Fruit fly (Drosophila melanogaster) ovary, adult (tissue): ENCODE data around the gene Orct2.

ENCODE experiments used
- CG17801 ChIP-seq: fragments of 200-800 bp; optimal IDR thresholded peaks from 2 replicates; lab custom pipeline; 2019; ENCODE audit warnings: missing biosample characterization, mild to moderate bottlenecking, missing genetic modification characterization, moderate library complexity; ENCODE audit not compliant: partially characterized antibody

Orct2 gene

dm6 chr3R:24260411-24260810 is 12.4 kb upstream of the Orct2 start:
- no peak for TF ChIP-seq CG17801 (GFP tag; lab: Kevin White, UChicago)

dm6 chr3R:24261380-24262021 is 11.3 kb upstream of the Orct2 start:
- no peak for TF ChIP-seq CG17801 (GFP tag; lab: Kevin White, UChicago)

DNA sequence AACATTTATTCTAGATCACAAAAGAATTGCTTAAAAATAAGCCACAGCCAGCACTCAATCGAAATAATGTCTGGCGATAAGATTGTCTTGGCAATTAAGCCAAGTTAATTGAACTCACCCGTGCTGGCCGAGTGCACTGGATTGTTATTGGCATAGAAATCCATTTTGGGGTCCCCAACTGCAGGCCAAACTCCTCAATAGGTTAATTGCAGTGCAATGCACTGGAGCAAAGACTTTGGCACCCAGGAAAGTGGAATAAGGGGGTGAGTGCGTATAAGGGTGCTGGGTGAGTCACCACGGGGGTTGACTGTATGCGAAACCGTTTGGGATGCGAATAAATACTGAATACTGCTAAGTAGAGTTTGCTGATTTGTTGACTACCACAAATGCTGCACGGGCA is 9.9 kb upstream of the Orct2 start:
- no peak for TF ChIP-seq CG17801 (GFP tag; lab: Kevin White, UChicago)

- no peak for TF ChIP-seq CG17801 (GFP tag; lab: Kevin White, UChicago)
Observed at dm6 chr3R:24263588-24264413, 9.0 kb upstream of the Orct2 start.

dm6 chr3R:24264414-24265363 is 8.1 kb upstream of the Orct2 start:
- TF ChIP-seq CG17801 (GFP tag; lab: Kevin White, UChicago): peak; percentile 26

DNA sequence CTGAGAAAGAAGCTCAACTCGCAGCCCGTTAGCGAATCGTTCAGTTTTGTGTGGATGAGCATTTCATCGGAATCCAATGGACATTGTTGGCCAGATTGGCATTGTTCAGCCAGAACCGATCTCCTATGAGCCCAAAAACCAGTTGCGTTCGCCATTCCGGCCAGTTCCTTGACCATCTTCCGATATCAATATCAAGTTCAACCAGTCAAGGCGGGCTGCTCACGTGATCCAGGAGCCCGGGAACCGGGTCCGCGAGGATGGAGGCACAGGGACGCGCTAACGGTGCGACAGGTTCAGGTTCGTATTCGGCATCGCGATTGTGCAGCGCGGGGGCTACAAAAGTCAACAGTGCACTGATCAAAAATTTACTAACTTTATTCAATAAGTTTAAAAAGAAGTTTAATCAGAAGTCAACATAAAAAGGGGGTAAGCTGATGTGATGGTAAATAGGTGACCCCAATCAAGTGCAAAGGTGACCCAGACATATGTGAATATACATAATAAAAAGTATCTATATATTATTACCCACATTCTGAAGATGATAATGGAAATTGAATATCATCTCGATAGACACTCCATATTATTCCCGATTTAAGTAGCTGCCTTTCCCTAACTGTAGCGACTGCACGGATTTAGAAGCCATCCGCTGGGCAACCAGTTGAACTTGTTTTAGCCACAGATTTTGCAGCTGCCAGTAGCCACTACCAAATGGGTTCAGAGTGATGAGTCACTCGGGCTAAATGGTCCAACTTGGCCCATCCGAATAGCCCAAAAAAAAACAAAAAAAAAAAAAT is 5.8 kb upstream of the Orct2 start:
- no peak for TF ChIP-seq CG17801 (GFP tag; lab: Kevin White, UChicago)

DNA sequence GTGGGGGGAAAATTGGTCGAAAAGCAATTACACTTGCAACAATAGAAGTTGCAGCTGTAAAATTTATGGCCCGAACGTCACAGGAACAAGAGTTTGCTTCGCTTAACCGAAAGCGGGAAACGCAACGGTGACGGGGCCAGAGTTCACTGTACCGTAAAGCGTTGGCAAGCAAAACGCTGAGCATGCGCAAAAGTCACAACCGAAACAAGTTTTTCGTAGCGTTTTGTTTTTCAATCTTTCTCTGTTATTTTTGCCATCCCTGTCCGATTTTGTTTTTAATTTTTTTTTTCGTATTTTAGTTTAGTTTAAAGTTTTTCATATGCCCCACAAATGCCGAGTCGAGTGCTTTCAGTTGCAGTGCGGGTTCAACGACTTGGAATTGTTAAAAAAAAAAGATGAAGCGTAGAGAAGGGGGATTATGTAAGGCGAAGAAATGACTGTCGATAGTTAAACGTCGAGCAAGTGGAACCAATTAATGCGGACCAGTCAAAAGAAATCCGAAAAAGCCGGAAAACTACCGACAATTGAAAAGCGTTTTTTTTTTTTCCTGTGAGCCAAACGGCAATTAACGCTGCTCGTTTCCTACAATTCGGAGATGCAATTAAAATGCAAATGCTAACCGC is 5.1 kb upstream of the Orct2 start:
- peak; percentile 42 for TF ChIP-seq CG17801 (GFP tag; lab: Kevin White, UChicago)

- TF ChIP-seq CG17801 (GFP tag; lab: Kevin White, UChicago): no peak
Observed at dm6 chr3R:24268293-24268692, 4.5 kb upstream of the Orct2 start.

dm6 chr3R:24270034-24270433 is 2.8 kb upstream of the Orct2 start:
- no peak for TF ChIP-seq CG17801 (GFP tag; lab: Kevin White, UChicago)

- no peak for TF ChIP-seq CG17801 (GFP tag; lab: Kevin White, UChicago)
Observed at dm6 chr3R:24270578-24270977, 2.3 kb upstream of the Orct2 start.

DNA sequence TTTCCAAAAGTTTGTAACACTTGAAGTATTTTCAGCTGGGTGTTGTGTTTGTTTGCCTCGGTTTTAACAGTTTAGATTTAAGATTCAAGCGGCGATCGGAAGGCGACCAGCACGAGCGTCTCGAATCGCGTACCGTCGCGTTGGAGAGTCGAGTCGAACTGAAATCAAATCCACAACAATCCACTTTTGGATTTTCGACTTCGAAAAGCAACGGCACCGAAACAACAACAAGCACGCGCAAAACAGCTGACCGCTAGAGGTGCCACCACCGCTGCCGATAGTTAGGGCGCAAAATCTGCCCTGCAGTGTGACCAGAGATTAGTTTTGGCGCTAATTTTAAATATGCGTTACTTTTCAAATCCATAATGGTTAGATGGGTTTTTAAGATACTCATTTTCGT is 1.8 kb upstream of the Orct2 start, which contains the start of gene jar:
jar (minus strand) TSS at position 163 of the 400 bp plus-strand sequence.
- TF ChIP-seq CG17801 (GFP tag; lab: Kevin White, UChicago): peak; percentile 74

dm6 chr3R:24272232-24272631 is 597 bp upstream of the Orct2 start:
- peak; percentile 58 for TF ChIP-seq CG17801 (GFP tag; lab: Kevin White, UChicago)

DNA sequence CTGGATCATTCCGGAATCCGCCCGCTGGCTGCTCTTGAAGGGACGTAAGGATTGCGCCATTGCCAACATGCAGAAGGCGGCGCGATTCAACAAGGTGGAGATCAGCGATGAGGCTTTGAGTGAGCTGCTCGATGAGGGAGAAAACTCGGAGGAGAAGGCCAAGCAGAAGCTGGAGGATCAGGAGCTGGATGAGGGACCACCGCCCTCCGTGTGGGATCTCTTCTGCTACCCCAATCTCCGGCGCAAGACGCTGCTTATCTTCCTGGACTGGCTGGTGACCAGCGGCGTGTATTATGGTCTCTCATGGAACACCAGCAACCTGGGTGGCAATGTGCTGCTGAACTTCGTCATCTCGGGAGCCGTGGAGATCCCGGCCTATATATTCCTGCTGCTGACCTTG is 1.4 kb downstream of the Orct2 start:
- no peak for TF ChIP-seq CG17801 (GFP tag; lab: Kevin White, UChicago)

- no peak for TF ChIP-seq CG17801 (GFP tag; lab: Kevin White, UChicago)
Observed at dm6 chr3R:24275463-24275862, 2.6 kb downstream of the Orct2 start.
